Worm (Caenorhabditis elegans): Measurements from ENCODE around the gene der-2.

DNA sequence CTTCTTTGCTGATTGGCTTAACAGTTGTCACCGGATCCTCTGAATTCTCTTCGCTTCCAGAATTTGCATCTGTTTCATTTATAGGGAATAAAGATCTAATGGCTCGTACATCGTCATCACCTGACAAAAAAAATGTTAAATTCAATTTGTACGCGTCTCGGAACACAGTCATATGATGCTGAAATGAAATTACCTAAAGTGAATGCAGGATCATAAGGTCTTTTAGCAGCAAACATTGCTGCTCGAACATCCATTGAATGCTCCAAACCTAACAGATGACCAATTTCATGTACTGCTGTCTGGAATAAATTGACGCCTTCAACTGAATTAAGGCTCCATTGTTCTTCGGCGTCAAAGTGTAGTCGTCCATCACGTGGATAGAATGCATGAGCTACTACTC lies 23.5 kb upstream of the der-2 start:
- TF ChIP-seq sdc-2 (tag; optimal IDR thresholded peaks at IDR 0.05) = no peak
- TF ChIP-seq ahr-1 (tag; optimal IDR thresholded peaks at IDR 0.05) = no peak
- TF ChIP-seq odd-2 (tag; optimal IDR thresholded peaks at IDR 0.05) = no peak
- TF ChIP-seq nfya-1 (tag; optimal IDR thresholded peaks at IDR 0.05) = no peak
- no peak for TF ChIP-seq F13H6.1 (tag; optimal IDR thresholded peaks at IDR 0.05)
- no peak for TF ChIP-seq Y22D7AL.16 (tag; optimal IDR thresholded peaks at IDR 0.05)
- no peak for TF ChIP-seq C38D4.7 (GFP tag; optimal IDR thresholded peaks at IDR 0.05)
- no peak for TF ChIP-seq ceh-48 (tag; optimal IDR thresholded peaks at IDR 0.05)

Measured in whole organism, late embryonic.